Worm (Caenorhabditis elegans): ENCODE data around the gene mig-14.

DNA sequence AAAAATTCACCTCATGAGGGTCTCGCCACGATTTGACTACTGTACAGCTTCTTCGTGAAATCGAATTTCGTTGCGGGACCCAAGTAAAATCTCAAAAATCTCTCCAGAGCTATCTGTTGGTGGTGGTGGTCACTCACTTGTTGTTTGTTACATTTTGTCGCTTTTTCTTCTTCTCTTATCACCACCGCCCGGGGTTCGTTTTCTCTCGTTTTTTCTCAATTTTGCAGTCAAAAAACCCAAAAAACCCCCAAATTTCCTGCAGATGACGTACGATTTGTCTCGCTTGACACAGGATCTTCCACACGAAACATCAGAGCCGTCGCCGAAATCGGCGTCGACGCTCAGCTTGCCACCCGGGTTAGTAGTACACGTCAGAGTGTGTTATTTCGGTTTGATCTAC lies 5.4 kb upstream of the mig-14 start, which contains the start of gene R06B9.5:
- TF ChIP-seq fos-1 (tag; optimal IDR thresholded peaks at IDR 0.05) (no peak), lin-13 (GFP tag; optimal IDR thresholded peaks at IDR 0.05) (no peak), ceh-82 (tag; optimal IDR thresholded peaks at IDR 0.05) (no peak), lin-11 (tag; optimal IDR thresholded peaks at IDR 0.05) (no peak), ztf-4 (tag; optimal IDR thresholded peaks at IDR 0.05) (no peak), lsy-2 (tag; optimal IDR thresholded peaks at IDR 0.05) (no peak), unc-39 (tag; optimal IDR thresholded peaks at IDR 0.05) (no peak), unc-62 (GFP tag; optimal IDR thresholded peaks at IDR 0.05) (no peak), ztf-11 (tag; optimal IDR thresholded peaks at IDR 0.05) (no peak), snpc-4 (tag; optimal IDR thresholded peaks at IDR 0.05) (no peak)
